Fruit fly (Drosophila melanogaster): Measurements from ENCODE around the gene CG15553.

- no peak for TF ChIP-seq CG6808 (GFP tag; optimal IDR thresholded peaks at IDR 0.05)
- TF ChIP-seq Eip75B (GFP tag; optimal IDR thresholded peaks at IDR 0.05) = no peak
- TF ChIP-seq CG16779 (tag; optimal IDR thresholded peaks at IDR 0.05) = no peak
- no peak for TF ChIP-seq CG32006 (GFP tag; optimal IDR thresholded peaks at IDR 0.05)
- no peak for TF ChIP-seq CG6854 (GFP tag; optimal IDR thresholded peaks at IDR 0.05)
- TF ChIP-seq CG7368 (GFP tag; optimal IDR thresholded peaks at IDR 0.05) = no peak
- TF ChIP-seq net (GFP tag; optimal IDR thresholded peaks at IDR 0.05) = no peak
- TF ChIP-seq CG3032 (tag; optimal IDR thresholded peaks at IDR 0.05) = no peak
- no peak for TF ChIP-seq esn (GFP tag; optimal IDR thresholded peaks at IDR 0.05)
Observed at dm6 chr3R:31119854-31120423, 19.0 kb upstream of the CG15553 start.
